Fruit fly (Drosophila melanogaster) whole organism: ENCODE data around the gene CG10874.

Source experiments
- Dll ChIP-seq: fragments of >200 bp; optimal IDR thresholded peaks from 2 replicates; lab custom pipeline; 2017
- EcR ChIP-seq, 2 experiments: fragments of >200 bp; optimal IDR thresholded peaks; 2 replicates each; lab custom pipeline; 2017; ENCODE audit warnings: missing biosample characterization in 2 of 2, missing genetic modification characterization in 2 of 2, missing genetic modification reagents in 2 of 2
- psq ChIP-seq: fragments of >200 bp; optimal IDR thresholded peaks from 2 replicates; lab custom pipeline; 2017
- usp ChIP-seq: fragments of >200 bp; optimal IDR thresholded peaks from 2 replicates; lab custom pipeline; 2017; ENCODE audit warnings: missing biosample characterization, missing genetic modification characterization, mixed read lengths

DNA sequence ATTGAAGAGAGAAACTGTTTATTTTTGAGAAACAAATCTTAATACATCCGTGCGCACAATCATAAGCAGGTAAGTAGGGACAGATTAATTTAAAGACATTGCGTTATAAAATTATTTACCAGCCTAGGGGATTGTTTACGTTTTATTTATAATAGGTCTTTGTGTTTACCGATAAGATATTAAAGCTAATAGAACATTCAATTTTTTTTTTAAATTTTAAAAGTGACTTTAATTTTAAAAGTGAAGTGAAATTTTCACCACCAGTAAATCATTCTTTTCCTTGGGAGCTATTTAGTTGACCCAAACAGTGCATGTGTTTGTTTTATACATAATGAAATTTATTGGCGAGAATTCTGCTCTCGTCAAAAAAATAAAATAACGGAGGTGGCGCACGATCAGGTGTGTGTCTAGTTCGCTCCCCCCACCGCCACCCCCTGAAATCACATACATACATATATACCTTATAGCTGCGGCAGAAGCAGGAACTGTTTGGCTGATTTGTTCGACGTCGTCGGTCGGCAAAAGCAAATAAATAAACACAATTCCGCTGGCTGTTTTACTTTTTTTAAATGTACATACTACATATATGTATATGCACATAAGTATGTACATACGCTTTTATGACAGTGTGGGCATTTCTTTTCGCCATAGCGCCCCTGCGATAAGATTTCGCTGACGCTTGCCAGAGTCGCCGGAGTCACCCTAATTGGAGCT lies 16.1 kb downstream of the CG10874 start:
- TF ChIP-seq EcR (GFP tag; optimal IDR thresholded peaks at IDR 0.05; lab: Kevin White, UChicago) (no peak), usp (no peak), psq (lab: Kevin White, UChicago) (no peak), Dll (lab: Kevin White, UChicago) (no peak)
